Worm (Caenorhabditis elegans) whole organism, young adult: ENCODE data around the gene F57C7.4.

Source experiments
- B0336.3 ChIP-seq: fragments of 200-800 bp; sonication (Bioruptor generic); IDR thresholded peaks from 2 replicates; pipeline ENCODE4 v1.3.6; 2022; ENCODE audit warnings: missing genetic modification characterization, missing compliant biosample characterization
- D2030.7 ChIP-seq: fragments of 200-800 bp; sonication (Bioruptor generic); IDR thresholded peaks from 2 replicates; pipeline ENCODE4 v1.3.6; 2022; ENCODE audit warnings: missing genetic modification reagents, missing genetic modification characterization, missing compliant biosample characterization
- F57A8.1 ChIP-seq: fragments of 200-800 bp; sonication (Bioruptor generic); optimal IDR thresholded peaks from 2 replicates; lab custom pipeline; 2018; ENCODE audit warnings: mild to moderate bottlenecking, missing genetic modification characterization, moderate library complexity, missing compliant biosample characterization
- K12H6.12 ChIP-seq: fragments of 200-800 bp; sonication (Bioruptor generic); optimal IDR thresholded peaks from 2 replicates; lab custom pipeline; 2018; ENCODE audit warnings: mild to moderate bottlenecking, missing genetic modification characterization, missing compliant biosample characterization
- Y67H2A.10 ChIP-seq: fragments of 200-800 bp; sonication (Bioruptor generic); conservative IDR thresholded peaks from 2 replicates; pipeline ENCODE4 v1.3.6; 2022; ENCODE audit warnings: missing genetic modification reagents, missing genetic modification characterization, missing compliant biosample characterization
- Y79H2A.3 ChIP-seq: fragments of 200-800 bp; sonication (Bioruptor generic); conservative IDR thresholded peaks from 2 replicates; pipeline ENCODE4 v1.3.6; 2022; ENCODE audit warnings: missing genetic modification reagents, missing genetic modification characterization, missing compliant biosample characterization
- Y95B8A.8 ChIP-seq: fragments of 200-800 bp; sonication (Bioruptor generic); IDR thresholded peaks from 2 replicates; pipeline ENCODE4 v1.3.6; 2022; ENCODE audit warnings: missing genetic modification reagents, missing genetic modification characterization, missing compliant biosample characterization
- ZK185.1 ChIP-seq: sonication (generic microtip); optimal IDR thresholded peaks from 2 replicates; lab custom pipeline; 2016; ENCODE audit warnings: mild to moderate bottlenecking, missing genetic modification characterization, missing compliant biosample characterization; ENCODE audit not compliant: poor library complexity, severe bottlenecking
- akir-1 ChIP-seq: fragments of 200-800 bp; sonication (Bioruptor generic); optimal IDR thresholded peaks from 2 replicates; lab custom pipeline; 2018; ENCODE audit warnings: mild to moderate bottlenecking, missing genetic modification characterization, moderate library complexity, missing compliant biosample characterization
- aptf-2 ChIP-seq: fragments of 200-800 bp; sonication (Bioruptor generic); conservative IDR thresholded peaks from 2 replicates; pipeline ENCODE4 v1.3.6; 2022; ENCODE audit warnings: missing genetic modification reagents, missing genetic modification characterization, missing compliant biosample characterization
- athp-1 ChIP-seq: sonication (generic microtip); optimal IDR thresholded peaks from 2 replicates; lab custom pipeline; 2017; ENCODE audit warnings: mild to moderate bottlenecking, missing genetic modification characterization, missing compliant biosample characterization
- attf-5 ChIP-seq: fragments of 200-800 bp; sonication (Bioruptor generic); optimal IDR thresholded peaks from 2 replicates; lab custom pipeline; 2018; ENCODE audit warnings: mild to moderate bottlenecking, missing genetic modification characterization, missing compliant biosample characterization
- cebp-2 ChIP-seq: fragments of 200-800 bp; sonication (Bioruptor generic); IDR thresholded peaks from 2 replicates; pipeline ENCODE4 v1.3.6; 2022; ENCODE audit warnings: missing genetic modification characterization, missing compliant biosample characterization
- ceh-100 ChIP-seq: fragments of 200-800 bp; sonication (Bioruptor generic); IDR thresholded peaks from 2 replicates; pipeline ENCODE4 v1.3.6; 2022; ENCODE audit warnings: missing genetic modification reagents, missing genetic modification characterization, missing compliant biosample characterization
- ceh-58 ChIP-seq: fragments of 200-800 bp; sonication (Bioruptor generic); IDR thresholded peaks from 2 replicates; pipeline ENCODE4 v1.3.6; 2022; ENCODE audit warnings: missing genetic modification characterization, missing compliant biosample characterization
- chd-7 ChIP-seq: sonication (generic microtip); optimal IDR thresholded peaks from 2 replicates; lab custom pipeline; 2016; ENCODE audit warnings: mild to moderate bottlenecking, missing genetic modification characterization, moderate library complexity, missing compliant biosample characterization
- ekl-4 ChIP-seq: fragments of 200-800 bp; sonication (Bioruptor generic); IDR thresholded peaks from 2 replicates; pipeline ENCODE4 v1.3.6; 2022; ENCODE audit warnings: missing genetic modification reagents, missing genetic modification characterization, missing compliant biosample characterization
- ets-4 ChIP-seq: fragments of 200-800 bp; sonication (Bioruptor generic); optimal IDR thresholded peaks from 2 replicates; lab custom pipeline; 2018; ENCODE audit warnings: mild to moderate bottlenecking, missing genetic modification characterization, missing compliant biosample characterization
- gei-17 ChIP-seq: fragments of 200-800 bp; sonication (Bioruptor generic); optimal IDR thresholded peaks from 2 replicates; lab custom pipeline; 2018; ENCODE audit warnings: mild to moderate bottlenecking, missing genetic modification characterization, missing compliant biosample characterization
- him-1 ChIP-seq: sonication (generic microtip); optimal IDR thresholded peaks from 2 replicates; lab custom pipeline; 2016; ENCODE audit warnings: missing genotype, missing genetic modification reagents, missing genetic modification characterization, missing compliant biosample characterization
- hlh-12 ChIP-seq: sonication (generic microtip); optimal IDR thresholded peaks from 2 replicates; lab custom pipeline; 2016; ENCODE audit warnings: missing genetic modification characterization, missing compliant biosample characterization
- hlh-26 ChIP-seq: fragments of 200-800 bp; sonication (Bioruptor generic); conservative IDR thresholded peaks from 2 replicates; pipeline ENCODE4 v1.3.6; 2022; ENCODE audit warnings: missing genetic modification reagents, missing genetic modification characterization, missing compliant biosample characterization
- hmg-1.2 ChIP-seq: fragments of 200-800 bp; sonication (Bioruptor generic); IDR thresholded peaks from 2 replicates; pipeline ENCODE4 v1.3.6; 2022; ENCODE audit warnings: missing genetic modification reagents, missing genetic modification characterization, missing compliant biosample characterization
- hmg-20 ChIP-seq: fragments of 200-800 bp; sonication (Bioruptor generic); IDR thresholded peaks from 2 replicates; pipeline ENCODE4 v1.3.6; 2022; ENCODE audit warnings: missing genetic modification reagents, missing genetic modification characterization, missing compliant biosample characterization
- lin-35 ChIP-seq, 3 experiments: fragments of 150-350 bp in 2 of 3; sonication (generic microtip) in 1 of 3; optimal IDR thresholded peaks; 2 replicates each; lab custom pipeline; 2014 to 2018; ENCODE audit warnings: missing biosample characterization in 3 of 3, missing genetic modification characterization in 3 of 3, missing genetic modification reagents in 3 of 3
- lin-54 ChIP-seq: fragments of 200-800 bp; sonication (Bioruptor generic); optimal IDR thresholded peaks from 2 replicates; lab custom pipeline; 2018; ENCODE audit warnings: mild to moderate bottlenecking, missing genetic modification characterization, missing compliant biosample characterization
- lsy-27 ChIP-seq: sonication (generic microtip); optimal IDR thresholded peaks from 2 replicates; lab custom pipeline; 2017; ENCODE audit warnings: missing genetic modification characterization, mild to moderate bottlenecking, missing compliant biosample characterization, antibody characterized with exemption, missing genotype, borderline replicate concordance; ENCODE audit not compliant: insufficient read depth
- madf-3 ChIP-seq: fragments of 200-800 bp; sonication (Bioruptor generic); IDR thresholded peaks from 2 replicates; pipeline ENCODE4 v1.3.6; 2022; ENCODE audit warnings: missing genetic modification reagents, missing genetic modification characterization, missing compliant biosample characterization
- madf-6 ChIP-seq: fragments of 200-800 bp; sonication (Bioruptor generic); IDR thresholded peaks from 2 replicates; pipeline ENCODE4 v1.3.6; 2022; ENCODE audit warnings: missing genetic modification reagents, missing genetic modification characterization, missing compliant biosample characterization
- mcd-1 ChIP-seq: fragments of 200-800 bp; sonication (Bioruptor generic); IDR thresholded peaks from 2 replicates; pipeline ENCODE4 v1.3.6; 2022; ENCODE audit warnings: missing genetic modification reagents, missing genetic modification characterization, missing compliant biosample characterization
- mel-28 ChIP-seq: sonication (generic microtip); optimal IDR thresholded peaks from 2 replicates; lab custom pipeline; 2016; ENCODE audit warnings: borderline replicate concordance, mild to moderate bottlenecking, missing genetic modification characterization, missing compliant biosample characterization
- mxl-1 ChIP-seq: sonication (generic microtip); optimal IDR thresholded peaks from 2 replicates; lab custom pipeline; 2016; ENCODE audit warnings: missing genetic modification characterization, missing compliant biosample characterization
- nhr-27 ChIP-seq: fragments of 200-800 bp; sonication (Bioruptor generic); optimal IDR thresholded peaks from 2 replicates; lab custom pipeline; 2018; ENCODE audit warnings: mild to moderate bottlenecking, missing genetic modification characterization, moderate library complexity, missing compliant biosample characterization
- nhr-80 ChIP-seq: sonication (generic microtip); optimal IDR thresholded peaks from 2 replicates; lab custom pipeline; 2016; ENCODE audit warnings: missing genetic modification characterization, missing compliant biosample characterization
- nhr-90 ChIP-seq: sonication (generic microtip); optimal IDR thresholded peaks from 2 replicates; lab custom pipeline; 2016; ENCODE audit warnings: missing genotype, mild to moderate bottlenecking, missing genetic modification characterization, missing compliant biosample characterization
- tbx-9 ChIP-seq: sonication (generic microtip); optimal IDR thresholded peaks from 2 replicates; lab custom pipeline; 2016; ENCODE audit warnings: borderline replicate concordance, missing genetic modification characterization, inconsistent platforms, missing compliant biosample characterization
- unc-62 ChIP-seq: fragments of 150-350 bp; optimal IDR thresholded peaks from 2 replicates; lab custom pipeline; 2014; ENCODE audit warnings: missing biosample characterization, missing genetic modification reagents, missing genetic modification characterization
- xnd-1 ChIP-seq: sonication (generic microtip); optimal IDR thresholded peaks from 2 replicates; lab custom pipeline; 2016; ENCODE audit warnings: missing genotype, missing genetic modification reagents, missing genetic modification characterization, missing compliant biosample characterization
- ztf-18 ChIP-seq: sonication (generic microtip); optimal IDR thresholded peaks from 2 replicates; lab custom pipeline; 2016; ENCODE audit warnings: missing genotype, mild to moderate bottlenecking, missing genetic modification characterization, missing compliant biosample characterization
- ztf-22 ChIP-seq: fragments of 200-800 bp; sonication (Bioruptor generic); optimal IDR thresholded peaks from 2 replicates; lab custom pipeline; 2018; ENCODE audit warnings: mild to moderate bottlenecking, missing genetic modification characterization, moderate library complexity, missing compliant biosample characterization
- ztf-26 ChIP-seq: sonication (generic microtip); optimal IDR thresholded peaks from 2 replicates; lab custom pipeline; 2017; ENCODE audit warnings: missing genetic modification characterization, missing compliant biosample characterization
- ztf-28 ChIP-seq: fragments of 200-800 bp; sonication (Bioruptor generic); IDR thresholded peaks from 2 replicates; pipeline ENCODE4 v1.3.6; 2022; ENCODE audit warnings: missing genetic modification reagents, missing genetic modification characterization, missing compliant biosample characterization
- ztf-6 ChIP-seq: fragments of 200-800 bp; sonication (Bioruptor generic); IDR thresholded peaks from 2 replicates; pipeline ENCODE4 v1.3.6; 2022; ENCODE audit warnings: missing genetic modification reagents, missing genetic modification characterization, missing compliant biosample characterization

F57C7.4 gene

ce11 chrX:10637048-10637928 lies 47.9 kb upstream of the F57C7.4 start (continued):
- TF ChIP-seq attf-5 (GFP tag; lab: Kevin White, UChicago) (peak; percentile 60), hmg-1.2 (GFP tag; lab: Robert Waterston, UW) (peak; percentile 60; the same call in 1 of the 2 replicates), xnd-1 (tag; lab: Kevin White, UChicago) (no peak), ZK185.1 (tag; lab: Kevin White, UChicago) (no peak), nhr-90 (tag; lab: Kevin White, UChicago) (peak; percentile 27), cebp-2 (no peak)

ce11 chrX:10635608-10636007 lies 46.2 kb upstream of the F57C7.4 start, which contains the start of gene daf-12:
Gene daf-12, plus strand, starts transcription at chrX:10635908.
- TF ChIP-seq chd-7 (no peak), athp-1 (tag; lab: Kevin White, UChicago) (no peak), nhr-90 (tag; lab: Kevin White, UChicago) (no peak), F57A8.1 (GFP tag; lab: Kevin White, UChicago) (no peak), ceh-100 (GFP tag; lab: Robert Waterston, UW) (no peak), hlh-12 (tag; lab: Kevin White, UChicago) (no peak), madf-6 (GFP tag; lab: Robert Waterston, UW) (no peak), nhr-27 (tag; lab: Kevin White, UChicago) (no peak), ztf-26 (no peak), K12H6.12 (no peak), mxl-1 (tag; lab: Kevin White, UChicago) (no peak), mel-28 (tag; lab: Kevin White, UChicago) (no peak), ztf-6 (GFP tag; lab: Robert Waterston, UW) (no peak), ceh-58 (GFP tag; lab: Robert Waterston, UW) (no peak), ztf-22 (no peak), Y67H2A.10 (GFP tag; lab: Robert Waterston, UW) (no peak), D2030.7 (GFP tag; lab: Robert Waterston, UW) (no peak), gei-17 (GFP tag; lab: Kevin White, UChicago) (no peak), B0336.3 (GFP tag; lab: Robert Waterston, UW) (no peak)
- TF ChIP-seq, all 124 proteins: peak for 0

ce11 chrX:10631873-10632272 lies 42.5 kb upstream of the F57C7.4 start:
- TF ChIP-seq unc-62, result no peak
- TF ChIP-seq nhr-80 (tag; lab: Kevin White, UChicago), result peak; percentile 4

ce11 chrX:10630952-10631351 lies 41.6 kb upstream of the F57C7.4 start:
- TF ChIP-seq madf-3 (GFP tag; lab: Robert Waterston, UW), result no peak
- no peak for TF ChIP-seq lin-35 (GFP tag; optimal IDR thresholded peaks at IDR 0.05; lab: Kevin White, UChicago)
- TF ChIP-seq akir-1 (GFP tag; lab: Kevin White, UChicago), result no peak
- no peak for TF ChIP-seq ekl-4 (GFP tag; lab: Robert Waterston, UW)
- TF ChIP-seq hmg-20 (GFP tag; lab: Robert Waterston, UW), result no peak
- TF ChIP-seq ztf-18 (tag; lab: Kevin White, UChicago), result no peak
- no peak for TF ChIP-seq hlh-26 (GFP tag; lab: Robert Waterston, UW)
- no peak for TF ChIP-seq Y95B8A.8 (GFP tag; lab: Robert Waterston, UW)
- no peak for TF ChIP-seq lsy-27 (tag; lab: Kevin White, UChicago)
- TF ChIP-seq him-1 (tag; lab: Kevin White, UChicago), result no peak
- TF ChIP-seq ztf-28 (GFP tag; lab: Robert Waterston, UW), result no peak
- no peak for TF ChIP-seq hmg-1.2 (GFP tag; lab: Robert Waterston, UW)
- no peak for TF ChIP-seq aptf-2 (GFP tag; lab: Robert Waterston, UW)
- TF ChIP-seq ets-4 (GFP tag; lab: Kevin White, UChicago), result no peak
- no peak for TF ChIP-seq Y79H2A.3
- TF ChIP-seq chd-7, result no peak
- TF ChIP-seq mcd-1 (GFP tag; lab: Robert Waterston, UW), result no peak
- no peak for TF ChIP-seq lin-54
- TF ChIP-seq tbx-9 (tag; lab: Kevin White, UChicago), result no peak
